Fruit fly (Drosophila melanogaster) whole organism, embryonic: Measurements from ENCODE around the gene CG2147.
A peak's percentile ranks its signal among the peaks of the same experiment; 100 is the strongest.

Experiments used
- CG10267 ChIP-seq: fragments of 200-800 bp; sonication (Bioruptor generic); optimal IDR thresholded peaks from 2 replicates; lab custom pipeline; 2018; ENCODE audit warnings: missing biosample characterization, mild to moderate bottlenecking, missing genetic modification characterization, moderate library complexity
- CG10543 ChIP-seq: fragments of 200-800 bp; sonication (Bioruptor generic); optimal IDR thresholded peaks from 3 replicates; lab custom pipeline; 2017; ENCODE audit warnings: missing biosample characterization, mild to moderate bottlenecking, missing genetic modification characterization, moderate library complexity
- CG10979 ChIP-seq: fragments of 200-800 bp; sonication (Bioruptor generic); optimal IDR thresholded peaks from 2 replicates; lab custom pipeline; 2018; ENCODE audit warnings: missing biosample characterization, mild to moderate bottlenecking, missing genetic modification characterization, moderate library complexity
- CG12659 ChIP-seq: fragments of 200-800 bp; sonication (Bioruptor generic); optimal IDR thresholded peaks from 3 replicates; lab custom pipeline; 2017; ENCODE audit warnings: mild to moderate bottlenecking, missing biosample characterization, missing genetic modification reagents, missing genetic modification characterization
- CG13424 ChIP-seq: fragments of 200-800 bp; sonication (Bioruptor generic); optimal IDR thresholded peaks from 2 replicates; lab custom pipeline; 2019; ENCODE audit warnings: missing biosample characterization, mild to moderate bottlenecking, missing genetic modification characterization, moderate library complexity
- CG13624 ChIP-seq: fragments of 200-800 bp; sonication (Bioruptor generic); optimal IDR thresholded peaks from 2 replicates; lab custom pipeline; 2016; ENCODE audit warnings: missing biosample characterization, missing genetic modification characterization
- CG14050 ChIP-seq: fragments of 200-800 bp; sonication (Bioruptor generic); IDR thresholded peaks from 3 replicates; pipeline ENCODE4 v1.3.6; 2022; ENCODE audit warnings: missing biosample characterization, missing genetic modification characterization
- CG1529 ChIP-seq: fragments of 200-800 bp; sonication (Bioruptor generic); optimal IDR thresholded peaks from 3 replicates; lab custom pipeline; 2018; ENCODE audit warnings: missing biosample characterization, missing genetic modification characterization
- CG15479 ChIP-seq: fragments of 200-800 bp; sonication (Bioruptor generic); optimal IDR thresholded peaks from 3 replicates; lab custom pipeline; 2019; ENCODE audit warnings: missing biosample characterization, mild to moderate bottlenecking, missing genetic modification characterization, moderate library complexity
- CG15601 ChIP-seq: fragments of 200-800 bp; sonication (Bioruptor generic); optimal IDR thresholded peaks from 3 replicates; lab custom pipeline; 2019; ENCODE audit warnings: missing biosample characterization, mild to moderate bottlenecking, missing genetic modification characterization, moderate library complexity
- CG1603 ChIP-seq: fragments of 200-800 bp; sonication (Bioruptor generic); optimal IDR thresholded peaks from 2 replicates; lab custom pipeline; 2019; ENCODE audit warnings: missing biosample characterization, mild to moderate bottlenecking, missing genetic modification characterization, moderate library complexity
- CG2712 ChIP-seq: fragments of 200-800 bp; optimal IDR thresholded peaks from 3 replicates; lab custom pipeline; 2019; ENCODE audit warnings: missing biosample characterization, mild to moderate bottlenecking, missing genetic modification characterization, moderate library complexity
- CG31388 ChIP-seq: fragments of 200-800 bp; sonication (Bioruptor generic); optimal IDR thresholded peaks from 2 replicates; lab custom pipeline; 2016; ENCODE audit warnings: missing biosample characterization, missing genetic modification characterization
- CG33213 ChIP-seq: fragments of 200-800 bp; sonication (Bioruptor generic); optimal IDR thresholded peaks from 3 replicates; lab custom pipeline; 2016; ENCODE audit warnings: missing biosample characterization, missing genetic modification characterization
- CG34376 ChIP-seq: fragments of 200-800 bp; sonication (Bioruptor generic); optimal IDR thresholded peaks from 2 replicates; lab custom pipeline; 2018; ENCODE audit warnings: missing biosample characterization, mild to moderate bottlenecking, missing genetic modification characterization
- CG34422 ChIP-seq: fragments of 200-800 bp; sonication (Bioruptor generic); IDR thresholded peaks from 3 replicates; pipeline ENCODE4 v1.3.6; 2022; ENCODE audit warnings: missing biosample characterization, missing genetic modification characterization
- CG4424 ChIP-seq: fragments of 200-800 bp; sonication (Bioruptor generic); optimal IDR thresholded peaks from 3 replicates; lab custom pipeline; 2016; ENCODE audit warnings: missing biosample characterization, missing genetic modification characterization
- CG8924 ChIP-seq: fragments of 200-800 bp; optimal IDR thresholded peaks from 3 replicates; lab custom pipeline; 2019; ENCODE audit warnings: missing biosample characterization, mild to moderate bottlenecking, missing genetic modification characterization, moderate library complexity
- CG9437 ChIP-seq: fragments of 200-800 bp; sonication (Bioruptor generic); optimal IDR thresholded peaks from 2 replicates; lab custom pipeline; 2018; ENCODE audit warnings: missing biosample characterization, mild to moderate bottlenecking, missing genetic modification characterization
- D19A ChIP-seq: fragments of 200-800 bp; optimal IDR thresholded peaks from 3 replicates; lab custom pipeline; 2019; ENCODE audit warnings: missing biosample characterization, mild to moderate bottlenecking, missing genetic modification characterization, moderate library complexity
- Elba2 ChIP-seq: fragments of 200-800 bp; sonication (Bioruptor generic); optimal IDR thresholded peaks from 3 replicates; lab custom pipeline; 2016; ENCODE audit warnings: missing biosample characterization, missing genetic modification characterization
- Hr51 ChIP-seq, 2 experiments: fragments of 200-800 bp; sonication (Bioruptor generic); optimal IDR thresholded peaks; 2 replicates in 1 of 2; 3 replicates in 1 of 2; lab custom pipeline; 2016 to 2018; ENCODE audit warnings: missing biosample characterization in 2 of 2, missing genetic modification characterization in 2 of 2, mild to moderate bottlenecking in 1 of 2, moderate library complexity in 1 of 2
- Lim3 ChIP-seq: fragments of 200-800 bp; sonication (Bioruptor generic); IDR thresholded peaks from 2 replicates; pipeline ENCODE4 v1.3.6; 2022; ENCODE audit warnings: missing biosample characterization, missing genetic modification characterization
- Meics ChIP-seq: fragments of 200-800 bp; sonication (Bioruptor generic); optimal IDR thresholded peaks from 2 replicates; lab custom pipeline; 2017; ENCODE audit warnings: missing biosample characterization, mild to moderate bottlenecking, missing genetic modification characterization
- Mes4 ChIP-seq: fragments of 200-800 bp; sonication (Bioruptor generic); optimal IDR thresholded peaks from 2 replicates; lab custom pipeline; 2016; ENCODE audit warnings: missing biosample characterization, missing genetic modification characterization
- Neu2 ChIP-seq: fragments of 200-800 bp; sonication (Bioruptor generic); optimal IDR thresholded peaks from 3 replicates; lab custom pipeline; 2016; ENCODE audit warnings: missing biosample characterization, missing genetic modification characterization, borderline replicate concordance
- Rfx ChIP-seq: fragments of 200-800 bp; sonication (Bioruptor generic); IDR thresholded peaks from 2 replicates; pipeline ENCODE4 v1.3.6; 2022; ENCODE audit warnings: missing biosample characterization, missing genetic modification characterization
- Sin3A ChIP-seq: fragments of >200 bp; optimal IDR thresholded peaks from 2 replicates; lab custom pipeline; 2018
- cad ChIP-seq: fragments of >200 bp; optimal IDR thresholded peaks from 2 replicates; lab custom pipeline; 2017; ENCODE audit warnings: missing biosample characterization, missing genetic modification characterization
- chm ChIP-seq: fragments of 200-800 bp; sonication (Bioruptor generic); IDR thresholded peaks from 2 replicates; pipeline ENCODE4 v1.3.6; 2022; ENCODE audit warnings: missing biosample characterization, missing genetic modification characterization
- dmrt11E ChIP-seq: fragments of 200-800 bp; sonication (Bioruptor generic); optimal IDR thresholded peaks from 3 replicates; lab custom pipeline; 2018; ENCODE audit warnings: missing biosample characterization, mild to moderate bottlenecking, missing genetic modification characterization, moderate library complexity
- fu2 ChIP-seq: fragments of 200-800 bp; sonication (Bioruptor generic); optimal IDR thresholded peaks from 2 replicates; lab custom pipeline; 2016; ENCODE audit warnings: missing biosample characterization, missing genetic modification characterization
- gcm ChIP-seq: fragments of 200-800 bp; sonication (Bioruptor generic); optimal IDR thresholded peaks from 2 replicates; lab custom pipeline; 2019; ENCODE audit warnings: missing biosample characterization, mild to moderate bottlenecking, missing genetic modification characterization, moderate library complexity
- gsb-n ChIP-seq: fragments of 200-800 bp; sonication (Bioruptor generic); optimal IDR thresholded peaks from 3 replicates; lab custom pipeline; 2018; ENCODE audit warnings: missing biosample characterization, mild to moderate bottlenecking, missing genetic modification characterization
- hbn ChIP-seq: fragments of 200-800 bp; sonication (Bioruptor generic); IDR thresholded peaks from 2 replicates; pipeline ENCODE4 v1.3.6; 2022; ENCODE audit warnings: missing biosample characterization, missing genetic modification characterization; ENCODE audit not compliant: partially characterized antibody
- kay ChIP-seq: fragments of 200-800 bp; sonication (Bioruptor generic); optimal IDR thresholded peaks from 2 replicates; lab custom pipeline; 2016; ENCODE audit warnings: missing biosample characterization, missing genetic modification characterization
- knrl ChIP-seq: fragments of 200-800 bp; sonication (Bioruptor generic); IDR thresholded peaks from 3 replicates; pipeline ENCODE4 v1.3.6; 2022; ENCODE audit warnings: missing biosample characterization, missing genetic modification characterization; ENCODE audit not compliant: partially characterized antibody
- lab ChIP-seq: fragments of 200-800 bp; sonication (Bioruptor generic); optimal IDR thresholded peaks from 3 replicates; lab custom pipeline; 2017; ENCODE audit warnings: missing biosample characterization, missing genetic modification characterization, mild to moderate bottlenecking, moderate library complexity, missing genetic modification reagents
- luna ChIP-seq: fragments of 200-800 bp; sonication (Bioruptor generic); optimal IDR thresholded peaks from 2 replicates; lab custom pipeline; 2016; ENCODE audit warnings: missing biosample characterization, missing genetic modification characterization
- nerfin-1 ChIP-seq: fragments of 200-800 bp; sonication (Bioruptor generic); optimal IDR thresholded peaks from 3 replicates; lab custom pipeline; 2019; ENCODE audit warnings: missing biosample characterization, mild to moderate bottlenecking, missing genetic modification characterization, moderate library complexity
- nerfin-2 ChIP-seq: fragments of 200-800 bp; sonication (Bioruptor generic); IDR thresholded peaks from 2 replicates; pipeline ENCODE4 v1.3.6; 2022; ENCODE audit warnings: missing biosample characterization, missing genetic modification characterization; ENCODE audit not compliant: partially characterized antibody
- nmo ChIP-seq: fragments of 200-800 bp; sonication (Bioruptor generic); optimal IDR thresholded peaks from 2 replicates; lab custom pipeline; 2018; ENCODE audit warnings: missing biosample characterization, mild to moderate bottlenecking, missing genetic modification characterization, moderate library complexity
- nom ChIP-seq: fragments of 200-800 bp; sonication (Bioruptor generic); optimal IDR thresholded peaks from 2 replicates; lab custom pipeline; 2017; ENCODE audit warnings: missing biosample characterization, missing genetic modification characterization, mild to moderate bottlenecking, moderate library complexity, missing genetic modification reagents
- sr ChIP-seq: fragments of 200-800 bp; sonication (Bioruptor generic); IDR thresholded peaks from 3 replicates; pipeline ENCODE4 v1.3.6; 2022; ENCODE audit warnings: missing biosample characterization, missing genetic modification characterization
- stwl ChIP-seq: fragments of 200-800 bp; sonication (Bioruptor generic); optimal IDR thresholded peaks from 3 replicates; lab custom pipeline; 2018; ENCODE audit warnings: missing biosample characterization, mild to moderate bottlenecking, missing genetic modification characterization, moderate library complexity
- unpg ChIP-seq: fragments of 200-800 bp; sonication (Bioruptor generic); optimal IDR thresholded peaks from 3 replicates; lab custom pipeline; 2018; ENCODE audit warnings: missing biosample characterization, mild to moderate bottlenecking, missing genetic modification characterization, moderate library complexity

CG2147 gene

dm6 chrX:8252284-8252886 lies 11.9 kb downstream of the CG2147 start, which contains the start of gene CG1632 (continued):
- peak; percentile 17 for TF ChIP-seq nmo (GFP tag; lab: Kevin White, UChicago)
- TF ChIP-seq luna: no peak
- TF ChIP-seq cad: no peak
- no peak for TF ChIP-seq nerfin-2
- peak; percentile 9 for TF ChIP-seq gcm
- TF ChIP-seq CG31388 (GFP tag; lab: Kevin White, UChicago): no peak
- no peak for TF ChIP-seq CG33213 (GFP tag; lab: Kevin White, UChicago)
- TF ChIP-seq Meics (GFP tag; lab: Kevin White, UChicago): no peak
- TF ChIP-seq stwl: no peak
- TF ChIP-seq kay: no peak
- no peak for TF ChIP-seq CG12659
- no peak for TF ChIP-seq Elba2 (GFP tag; lab: Kevin White, UChicago)
- TF ChIP-seq CG15479: no peak
- peak; percentile 7 for TF ChIP-seq gsb-n (tag; lab: Kevin White, UChicago)
- TF ChIP-seq CG34422 (GFP tag; lab: Robert Waterston, UW): no peak
- no peak for TF ChIP-seq nerfin-1 (tag; lab: Kevin White, UChicago)
- TF ChIP-seq CG8924: peak; percentile 41
- peak; percentile 11 for TF ChIP-seq lab (GFP tag; lab: Kevin White, UChicago)
- no peak for TF ChIP-seq CG14050 (GFP tag; lab: Robert Waterston, UW)
- TF ChIP-seq nom (GFP tag; lab: Kevin White, UChicago): peak; percentile 33
- TF ChIP-seq dmrt11E (tag; lab: Kevin White, UChicago): peak; percentile 24
- TF ChIP-seq CG13624 (GFP tag; lab: Kevin White, UChicago): no peak
- TF ChIP-seq chm (GFP tag; lab: Robert Waterston, UW): peak; percentile 39; the same call in 1 of the 2 replicates
- TF ChIP-seq D19A (tag; lab: Kevin White, UChicago): peak; percentile 6
- no peak for TF ChIP-seq Sin3A (lab: Kevin White, UChicago)
- no peak for TF ChIP-seq Rfx
- no peak for TF ChIP-seq Mes4
- TF ChIP-seq CG1603: peak; percentile 20
- peak; percentile 25 for TF ChIP-seq CG1529 (GFP tag; lab: Kevin White, UChicago)
- 0 out of 3 replicates have a peak, but pooled peaks have one; percentile 22 for TF ChIP-seq sr
- TF ChIP-seq fu2 (GFP tag; lab: Kevin White, UChicago): no peak
- TF ChIP-seq CG10979: peak; percentile 56
- peak; percentile 19 for TF ChIP-seq CG10267 (tag; lab: Kevin White, UChicago)
- TF ChIP-seq CG15601 (tag; lab: Kevin White, UChicago): peak; percentile 3
- peak; percentile 50 for TF ChIP-seq CG13424 (tag; lab: Kevin White, UChicago)
- no peak for TF ChIP-seq hbn (GFP tag; lab: Robert Waterston, UW)
- TF ChIP-seq CG2712 (tag; lab: Kevin White, UChicago): peak; percentile 48
- TF ChIP-seq unpg (GFP tag; lab: Kevin White, UChicago): peak; percentile 17
- peak; percentile 28 for TF ChIP-seq CG4424 (GFP tag; lab: Kevin White, UChicago)
- no peak for TF ChIP-seq Lim3 (GFP tag; lab: Robert Waterston, UW)
- TF ChIP-seq CG34376 (GFP tag; lab: Kevin White, UChicago): no peak
- TF ChIP-seq CG10543 (GFP tag; lab: Kevin White, UChicago): no peak
- TF ChIP-seq knrl (GFP tag; lab: Robert Waterston, UW): no peak
- no peak for TF ChIP-seq Neu2 (GFP tag; lab: Kevin White, UChicago)
- no peak for TF ChIP-seq CG9437
- peak in 1 of 2 experiments; percentile 28 for TF ChIP-seq Hr51 (GFP tag; optimal IDR thresholded peaks at IDR 0.05; lab: Kevin White, UChicago)
